Worm (Caenorhabditis elegans) whole organism, mixed stage, embryonic: ENCODE data around the gene sdz-7.

Experiments
- M03D4.4 ChIP-seq: sonication (generic microtip); optimal IDR thresholded peaks from 2 replicates; lab custom pipeline; 2017; ENCODE audit warnings: mild to moderate bottlenecking, missing genetic modification characterization, missing compliant biosample characterization
- bed-3 ChIP-seq: fragments of 200-800 bp; sonication (Bioruptor generic); optimal IDR thresholded peaks from 3 replicates; lab custom pipeline; 2018; ENCODE audit warnings: mild to moderate bottlenecking, missing genetic modification characterization, moderate library complexity, missing compliant biosample characterization
- blmp-1 ChIP-seq: fragments of 150-350 bp; optimal IDR thresholded peaks from 2 replicates; lab custom pipeline; 2014; ENCODE audit warnings: missing biosample characterization, missing genetic modification characterization
- ceh-39 ChIP-seq: fragments of 150-350 bp; optimal IDR thresholded peaks from 2 replicates; lab custom pipeline; 2014; ENCODE audit warnings: missing biosample characterization, missing genetic modification characterization
- ceh-43 ChIP-seq: fragments of 200-800 bp; sonication (Bioruptor generic); optimal IDR thresholded peaks from 2 replicates; lab custom pipeline; 2018; ENCODE audit warnings: mild to moderate bottlenecking, missing genetic modification characterization, moderate library complexity, missing compliant biosample characterization
- ceh-83 ChIP-seq: fragments of 200-800 bp; sonication (Bioruptor generic); optimal IDR thresholded peaks from 2 replicates; lab custom pipeline; 2018; ENCODE audit warnings: mild to moderate bottlenecking, missing genetic modification characterization, missing compliant biosample characterization
- ces-1 ChIP-seq: fragments of 150-350 bp; optimal IDR thresholded peaks from 2 replicates; lab custom pipeline; 2014; ENCODE audit warnings: missing biosample characterization, missing genetic modification reagents, missing genetic modification characterization
- cnd-1 ChIP-seq: fragments of 200-800 bp; sonication (Bioruptor generic); optimal IDR thresholded peaks from 2 replicates; lab custom pipeline; 2018; ENCODE audit warnings: mild to moderate bottlenecking, missing genetic modification characterization, missing compliant biosample characterization
- elt-1 ChIP-seq: sonication (generic microtip); optimal IDR thresholded peaks from 2 replicates; lab custom pipeline; 2017; ENCODE audit warnings: missing genetic modification characterization, mild to moderate bottlenecking, missing compliant biosample characterization, antibody characterized with exemption, moderate library complexity, borderline replicate concordance; ENCODE audit not compliant: insufficient read depth
- flh-1 ChIP-seq: fragments of 200-800 bp; sonication (Bioruptor generic); optimal IDR thresholded peaks from 2 replicates; lab custom pipeline; 2018; ENCODE audit warnings: mild to moderate bottlenecking, missing genetic modification characterization, moderate library complexity, missing compliant biosample characterization
- hlh-1 ChIP-seq: fragments of 150-350 bp; optimal IDR thresholded peaks from 2 replicates; lab custom pipeline; 2014; ENCODE audit warnings: missing biosample characterization, missing genetic modification reagents, missing genetic modification characterization
- lin-13 ChIP-seq: fragments of 150-350 bp; optimal IDR thresholded peaks from 2 replicates; lab custom pipeline; 2014; ENCODE audit warnings: missing biosample characterization, missing genetic modification characterization
- lin-32 ChIP-seq: fragments of 200-800 bp; sonication (Bioruptor generic); optimal IDR thresholded peaks from 2 replicates; lab custom pipeline; 2018; ENCODE audit warnings: mild to moderate bottlenecking, missing genetic modification characterization, missing compliant biosample characterization
- lsy-2 ChIP-seq: fragments of 150-350 bp; optimal IDR thresholded peaks from 2 replicates; lab custom pipeline; 2014; ENCODE audit warnings: missing biosample characterization, missing genetic modification characterization
- mab-5 ChIP-seq: fragments of 150-350 bp; optimal IDR thresholded peaks from 2 replicates; lab custom pipeline; 2014; ENCODE audit warnings: missing biosample characterization, missing genetic modification characterization
- mep-1 ChIP-seq: fragments of 150-350 bp; optimal IDR thresholded peaks from 2 replicates; lab custom pipeline; 2017; ENCODE audit warnings: missing biosample characterization, missing genetic modification reagents, missing genetic modification characterization, inconsistent platforms
- mls-2 ChIP-seq: sonication (generic microtip); optimal IDR thresholded peaks from 2 replicates; lab custom pipeline; 2016; ENCODE audit warnings: mild to moderate bottlenecking, missing genetic modification characterization, moderate library complexity, missing compliant biosample characterization
- nhr-12 ChIP-seq: fragments of 150-350 bp; optimal IDR thresholded peaks from 2 replicates; lab custom pipeline; 2014; ENCODE audit warnings: missing biosample characterization, missing genetic modification characterization
- nhr-2 ChIP-seq: fragments of 150-350 bp; optimal IDR thresholded peaks from 2 replicates; lab custom pipeline; 2014; ENCODE audit warnings: missing biosample characterization, missing genetic modification characterization
- nhr-237 ChIP-seq: fragments of 150-350 bp; optimal IDR thresholded peaks from 2 replicates; lab custom pipeline; 2014; ENCODE audit warnings: missing biosample characterization, missing genetic modification characterization
- nhr-28 ChIP-seq: fragments of 150-350 bp; optimal IDR thresholded peaks from 2 replicates; lab custom pipeline; 2014; ENCODE audit warnings: missing biosample characterization, missing genetic modification characterization
- nhr-76 ChIP-seq: sonication (generic microtip); optimal IDR thresholded peaks from 2 replicates; lab custom pipeline; 2017; ENCODE audit warnings: missing biosample characterization, missing genetic modification characterization
- pha-4 ChIP-seq: fragments of 150-350 bp; optimal IDR thresholded peaks from 2 replicates; lab custom pipeline; 2018; ENCODE audit warnings: missing biosample characterization, missing genetic modification reagents, missing genetic modification characterization
- sem-2 ChIP-seq: fragments of 200-800 bp; sonication (Bioruptor generic); optimal IDR thresholded peaks from 2 replicates; lab custom pipeline; 2018; ENCODE audit warnings: mild to moderate bottlenecking, missing genetic modification characterization, missing compliant biosample characterization
- snpc-4 ChIP-seq: fragments of 150-350 bp; optimal IDR thresholded peaks from 2 replicates; lab custom pipeline; 2014; ENCODE audit warnings: missing biosample characterization, missing genetic modification characterization
- tbx-8 ChIP-seq: fragments of 200-800 bp; sonication (Bioruptor generic); optimal IDR thresholded peaks from 2 replicates; lab custom pipeline; 2018; ENCODE audit warnings: mild to moderate bottlenecking, missing genetic modification characterization, moderate library complexity, missing compliant biosample characterization
- unc-120 ChIP-seq: sonication (generic microtip); optimal IDR thresholded peaks from 2 replicates; lab custom pipeline; 2017; ENCODE audit warnings: missing genetic modification characterization, missing compliant biosample characterization; ENCODE audit not compliant: poor library complexity, severe bottlenecking
- unc-62 ChIP-seq: fragments of 150-350 bp; optimal IDR thresholded peaks from 2 replicates; lab custom pipeline; 2014; ENCODE audit warnings: missing biosample characterization, missing genetic modification reagents, missing genetic modification characterization
- zip-8 ChIP-seq: fragments of 150-350 bp; optimal IDR thresholded peaks from 2 replicates; lab custom pipeline; 2014; ENCODE audit warnings: missing biosample characterization, missing genetic modification characterization
- ztf-11 ChIP-seq: fragments of 150-350 bp; optimal IDR thresholded peaks from 2 replicates; lab custom pipeline; 2014; ENCODE audit warnings: missing biosample characterization, missing genetic modification characterization

The sdz-7 gene

ce11 chrII:3896920-3897319 is 19.1 kb upstream of the sdz-7 start (continued):
- TF ChIP-seq unc-120 (tag; lab: Kevin White, UChicago): peak; percentile 54
- TF ChIP-seq nhr-28: no peak
- peak; percentile 14 for TF ChIP-seq lsy-2
- TF ChIP-seq cnd-1 (tag; lab: Kevin White, UChicago): no peak

- TF ChIP-seq unc-62 (GFP tag; lab: Kevin White, UChicago) (no peak), ceh-39 (tag; lab: Kevin White, UChicago) (no peak), elt-1 (tag; lab: Kevin White, UChicago) (no peak), lin-32 (GFP tag; lab: Kevin White, UChicago) (no peak), nhr-28 (no peak), nhr-12 (tag; lab: Kevin White, UChicago) (no peak), nhr-76 (no peak), ztf-11 (tag; lab: Kevin White, UChicago) (no peak), cnd-1 (tag; lab: Kevin White, UChicago) (no peak), lsy-2 (no peak), nhr-237 (tag; lab: Kevin White, UChicago) (no peak), nhr-2 (tag; lab: Kevin White, UChicago) (no peak), M03D4.4 (tag; lab: Kevin White, UChicago) (no peak), tbx-8 (GFP tag; lab: Kevin White, UChicago) (no peak), lin-13 (tag; lab: Kevin White, UChicago) (no peak), pha-4 (no peak), bed-3 (GFP tag; lab: Kevin White, UChicago) (no peak), mls-2 (no peak), sem-2 (GFP tag; lab: Kevin White, UChicago) (no peak)
Observed at ce11 chrII:3894755-3895154, 17.0 kb upstream of the sdz-7 start, which contains the start of gene F53C3.7. F53C3.7 (plus strand) TSS chrII:3895055.

ce11 chrII:3893911-3894310 is 16.1 kb upstream of the sdz-7 start:
- no peak for TF ChIP-seq nhr-28
- TF ChIP-seq ztf-11 (tag; lab: Kevin White, UChicago): no peak
- no peak for TF ChIP-seq mab-5

DNA sequence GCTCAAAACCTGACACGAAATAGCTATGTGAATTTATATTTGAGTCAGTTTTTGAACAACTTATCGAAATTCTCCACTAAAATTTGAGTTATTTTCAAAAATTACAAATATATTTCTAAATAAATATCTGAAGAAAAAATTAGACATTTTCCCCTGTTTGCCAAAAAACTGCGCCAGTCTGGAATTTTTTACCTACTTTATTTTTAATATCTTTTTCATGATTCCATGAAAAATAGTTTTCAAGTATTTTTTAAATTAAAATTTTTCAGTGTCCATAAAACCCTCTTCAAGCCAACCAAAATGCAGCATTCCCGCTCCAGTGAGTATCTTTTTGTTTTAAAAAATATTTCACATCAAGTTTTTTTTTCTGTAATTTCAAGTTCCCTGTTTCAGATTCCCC is 13.3 kb upstream of the sdz-7 start, which contains the start of gene F53C3.8:
Gene F53C3.8 (plus strand): TSS at position 301 of the 400 bp plus-strand sequence.
- TF ChIP-seq cnd-1 (tag; lab: Kevin White, UChicago) (no peak), elt-1 (tag; lab: Kevin White, UChicago) (no peak), ceh-43 (GFP tag; lab: Kevin White, UChicago) (no peak), blmp-1 (no peak), nhr-2 (tag; lab: Kevin White, UChicago) (no peak), ces-1 (GFP tag; lab: Kevin White, UChicago) (no peak), tbx-8 (GFP tag; lab: Kevin White, UChicago) (no peak), mep-1 (tag; lab: Kevin White, UChicago) (no peak), ztf-11 (tag; lab: Kevin White, UChicago) (no peak), ceh-83 (GFP tag; lab: Kevin White, UChicago) (no peak), zip-8 (no peak), sem-2 (GFP tag; lab: Kevin White, UChicago) (no peak), mab-5 (no peak), nhr-12 (tag; lab: Kevin White, UChicago) (no peak)
- TF ChIP-seq, all 35 proteins: peak for 0

- TF ChIP-seq ztf-11 (tag; lab: Kevin White, UChicago) (no peak), lin-32 (GFP tag; lab: Kevin White, UChicago) (no peak), snpc-4 (no peak), flh-1 (GFP tag; lab: Kevin White, UChicago) (no peak), bed-3 (GFP tag; lab: Kevin White, UChicago) (no peak), mls-2 (no peak), nhr-76 (no peak), ces-1 (GFP tag; lab: Kevin White, UChicago) (no peak), hlh-1 (no peak), mep-1 (tag; lab: Kevin White, UChicago) (no peak)
Observed at ce11 chrII:3879945-3880344, 2.2 kb upstream of the sdz-7 start, which contains the start of gene nhr-166. nhr-166 (plus strand) TSS chrII:3880245.

DNA sequence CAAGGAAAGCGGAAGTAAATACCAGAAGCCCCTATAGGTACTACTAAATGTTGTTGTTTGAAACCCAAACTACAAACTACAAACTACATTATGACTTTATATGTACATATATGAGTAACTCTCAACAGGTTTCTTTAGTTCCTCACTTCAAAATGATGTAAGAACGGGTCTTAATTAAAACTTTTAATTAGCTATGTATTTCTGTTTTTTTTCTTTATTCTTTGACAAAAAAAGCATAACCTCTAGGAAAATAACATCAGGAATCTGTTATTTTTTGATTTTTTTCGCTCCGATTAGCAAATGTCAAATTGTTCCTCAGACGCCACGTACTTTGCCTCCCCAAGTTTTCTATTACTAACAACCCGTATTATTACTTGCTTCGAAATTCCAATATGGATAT is 556 bp upstream of the sdz-7 start, which contains the start of gene srh-250:
Gene srh-250 (plus strand): TSS at position 301 of the 400 bp plus-strand sequence.
- TF ChIP-seq mep-1 (tag; lab: Kevin White, UChicago) (no peak), zip-8 (no peak), ztf-11 (tag; lab: Kevin White, UChicago) (no peak), sem-2 (GFP tag; lab: Kevin White, UChicago) (no peak), lsy-2 (no peak), ceh-83 (GFP tag; lab: Kevin White, UChicago) (no peak), mls-2 (no peak)
